Fruit fly (Drosophila melanogaster): ENCODE measurements around the gene CG32655.

Gene CG32655

dm6 chrX:12201905-12202623 is 33.6 kb downstream of the CG32655 start (continued):
- TF ChIP-seq Kr (GFP tag; optimal IDR thresholded peaks at IDR 0.05) (peak; percentile 64), Lhr (GFP tag; optimal IDR thresholded peaks at IDR 0.05) (peak; percentile 74), CG17829 (tag; optimal IDR thresholded peaks at IDR 0.05) (peak; percentile 90), CG11247 (GFP tag; IDR thresholded peaks at IDR 0.05) (0 out of 2 replicates have a peak, but pooled peaks have one; percentile 49), fd96Cb (tag; optimal IDR thresholded peaks at IDR 0.05) (peak; percentile 84), pho (GFP tag; optimal IDR thresholded peaks at IDR 0.05) (peak; percentile 0), amos (GFP tag; IDR thresholded peaks at IDR 0.05; ENCODE audit: partially characterized antibody) (no peak), NC2α (GFP tag; optimal IDR thresholded peaks at IDR 0.05) (peak; percentile 28), ash1 (GFP tag; optimal IDR thresholded peaks at IDR 0.05) (no peak), HLH54F (GFP tag; optimal IDR thresholded peaks at IDR 0.05) (no peak), CG14860 (GFP tag; IDR thresholded peaks at IDR 0.05; ENCODE audit: partially characterized antibody) (no peak), CG17612 (GFP tag; IDR thresholded peaks at IDR 0.05) (no peak), Jarid2 (GFP tag; optimal IDR thresholded peaks at IDR 0.05) (peak; percentile 30)

Measured in whole organism, embryonic.